Fruit fly (Drosophila melanogaster) whole organism, embryonic: ENCODE data around the gene CG17906.

Experiments used
- CG4328 ChIP-seq: fragments of 200-800 bp; sonication (Bioruptor generic); optimal IDR thresholded peaks from 3 replicates; lab custom pipeline; 2017; ENCODE audit warnings: missing biosample characterization, missing genetic modification reagents, missing genetic modification characterization
- Nf-YC ChIP-seq: fragments of 200-800 bp; optimal IDR thresholded peaks from 3 replicates; lab custom pipeline; 2019; ENCODE audit warnings: missing biosample characterization, mild to moderate bottlenecking, missing genetic modification characterization, moderate library complexity
- lilli ChIP-seq: fragments of 200-800 bp; sonication (Bioruptor generic); optimal IDR thresholded peaks from 3 replicates; lab custom pipeline; 2016; ENCODE audit warnings: missing biosample characterization, missing genetic modification characterization
- onecut ChIP-seq: fragments of 200-800 bp; sonication (Bioruptor generic); IDR thresholded peaks from 2 replicates; pipeline ENCODE4 v1.3.6; 2022; ENCODE audit warnings: missing biosample characterization, missing genetic modification characterization
- ranshi ChIP-seq: fragments of 200-800 bp; sonication (Bioruptor generic); IDR thresholded peaks from 2 replicates; pipeline ENCODE4 v1.3.6; 2022; ENCODE audit warnings: missing biosample characterization, missing genetic modification characterization

- TF ChIP-seq ranshi (GFP tag; lab: Robert Waterston, UW) = no peak
- no peak for TF ChIP-seq CG4328
- TF ChIP-seq lilli (GFP tag; lab: Kevin White, UChicago) = no peak
- TF ChIP-seq onecut = no peak
- no peak for TF ChIP-seq Nf-YC (tag; lab: Kevin White, UChicago)
Measured at dm6 chr2L:8991583-8991982, 2.6 kb upstream of the CG17906 start, which contains the start of gene CG9555.
